Worm (Caenorhabditis elegans): Measurements from ENCODE around the gene arx-6.

The arx-6 gene

DNA sequence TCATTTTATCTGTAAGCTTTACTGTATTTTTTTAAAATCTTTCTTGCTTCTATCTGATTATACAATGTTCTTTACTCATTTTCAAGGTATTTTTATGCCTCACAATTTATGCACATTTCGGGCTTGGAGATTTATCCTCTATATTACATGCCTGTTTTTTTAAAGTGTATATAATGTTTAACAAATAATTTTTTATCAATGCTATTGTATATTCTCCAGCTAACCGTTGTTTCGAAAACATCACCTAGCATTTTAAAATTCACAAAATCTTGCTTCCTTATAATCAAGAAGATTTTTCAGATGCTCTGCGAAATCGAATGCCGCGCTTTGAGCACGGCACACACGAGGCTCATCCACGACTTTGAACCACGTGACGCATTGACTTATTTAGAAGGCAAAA lies 26.4 kb upstream of the arx-6 start, which contains the start of gene ced-4:
Gene ced-4, plus strand, starts transcription at position 301 of the 400 bp plus-strand sequence.
- no peak for TF ChIP-seq rnt-1 (tag; optimal IDR thresholded peaks at IDR 0.05)
- TF ChIP-seq Y116A8C.19 (tag; optimal IDR thresholded peaks at IDR 0.05; ENCODE audit: borderline replicate concordance), result no peak
- TF ChIP-seq lin-13 (GFP tag; optimal IDR thresholded peaks at IDR 0.05), result no peak
- TF ChIP-seq ceh-82 (tag; optimal IDR thresholded peaks at IDR 0.05), result no peak
- no peak for TF ChIP-seq lin-15B (tag; optimal IDR thresholded peaks at IDR 0.05)
- TF ChIP-seq egl-27 (tag; optimal IDR thresholded peaks at IDR 0.05), result no peak
- no peak for TF ChIP-seq nhr-77 (tag; optimal IDR thresholded peaks at IDR 0.05)
- TF ChIP-seq skn-1 (tag; optimal IDR thresholded peaks at IDR 0.05), result no peak
- no peak for TF ChIP-seq nhr-19 (GFP tag; conservative IDR thresholded peaks at IDR 0.05)
- TF ChIP-seq lsy-2 (tag; optimal IDR thresholded peaks at IDR 0.05), result no peak
- TF ChIP-seq C34B4.2 (tag; optimal IDR thresholded peaks at IDR 0.05), result no peak
- no peak for TF ChIP-seq tbx-2 (tag; optimal IDR thresholded peaks at IDR 0.05)

DNA sequence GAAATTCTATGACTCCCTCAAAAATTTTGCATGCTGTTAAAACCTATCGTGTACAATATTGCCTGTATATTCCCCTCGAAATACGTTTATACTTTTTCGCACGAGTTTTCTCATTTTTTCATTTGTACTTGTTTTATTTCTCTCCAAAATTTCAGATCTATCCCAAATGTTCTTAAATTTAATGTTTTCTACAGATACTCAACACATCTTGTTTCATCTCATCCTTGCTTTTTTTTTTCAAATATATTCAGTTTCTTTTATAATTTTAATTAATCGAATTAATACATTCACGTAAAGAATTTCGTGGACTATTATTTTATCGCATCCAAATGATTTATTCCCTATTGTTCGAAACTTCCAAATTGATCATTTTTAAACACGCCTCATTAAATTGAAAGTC lies 23.5 kb upstream of the arx-6 start, which contains the start of gene C35D10.8:
Gene C35D10.8, plus strand, starts transcription at position 301 of the 400 bp plus-strand sequence.
- TF ChIP-seq efl-3 (GFP tag; optimal IDR thresholded peaks at IDR 0.05) (no peak), blmp-1 (tag; optimal IDR thresholded peaks at IDR 0.05) (no peak), F16B12.6 (tag; optimal IDR thresholded peaks at IDR 0.05) (no peak), ceh-8 (GFP tag; optimal IDR thresholded peaks at IDR 0.05) (no peak), nhr-12 (tag; optimal IDR thresholded peaks at IDR 0.05) (no peak), hpl-2 (GFP tag; optimal IDR thresholded peaks at IDR 0.05) (no peak), efl-1 (optimal IDR thresholded peaks at IDR 0.05) (no peak), efl-1 (GFP tag; optimal IDR thresholded peaks at IDR 0.05 in 1 of 2) (no peak), sup-37 (GFP tag; optimal IDR thresholded peaks at IDR 0.05) (no peak), mab-9 (GFP tag; IDR thresholded peaks at IDR 0.05) (no peak), nhr-77 (tag; optimal IDR thresholded peaks at IDR 0.05) (no peak), dsc-1 (tag; optimal IDR thresholded peaks at IDR 0.05) (no peak), lin-15B (tag; optimal IDR thresholded peaks at IDR 0.05) (no peak), mef-2 (tag; optimal IDR thresholded peaks at IDR 0.05) (no peak), C34B4.2 (tag; optimal IDR thresholded peaks at IDR 0.05) (no peak)

ce11 chrIII:4856109-4856508 lies 22.3 kb upstream of the arx-6 start, which contains the start of gene C35D10.7:
Gene C35D10.7 (plus strand): TSS chrIII:4856193.
- TF ChIP-seq isw-1 (GFP tag; IDR thresholded peaks at IDR 0.05), result no peak
- TF ChIP-seq ceh-82 (tag; optimal IDR thresholded peaks at IDR 0.05), result no peak
- TF ChIP-seq lin-15B (tag; optimal IDR thresholded peaks at IDR 0.05), result no peak
- no peak for TF ChIP-seq dpl-1 (GFP tag; optimal IDR thresholded peaks at IDR 0.05)
- no peak for TF ChIP-seq sptf-1 (tag; optimal IDR thresholded peaks at IDR 0.05)
- no peak for TF ChIP-seq hpl-2 (GFP tag; optimal IDR thresholded peaks at IDR 0.05)
- no peak for TF ChIP-seq nhr-85 (tag)
- no peak for TF ChIP-seq C34B4.2 (tag; optimal IDR thresholded peaks at IDR 0.05)
- no peak for TF ChIP-seq unc-62 (GFP tag; optimal IDR thresholded peaks at IDR 0.05)
- TF ChIP-seq irx-1 (tag; optimal IDR thresholded peaks at IDR 0.05), result no peak
- no peak for TF ChIP-seq fkh-8 (tag; optimal IDR thresholded peaks at IDR 0.05)
- no peak for TF ChIP-seq grh-1 (GFP tag; IDR thresholded peaks at IDR 0.05)
- no peak for TF ChIP-seq pqm-1 (tag; optimal IDR thresholded peaks at IDR 0.05)
- TF ChIP-seq hlh-17 (GFP tag; optimal IDR thresholded peaks at IDR 0.05; ENCODE audit: borderline replicate concordance), result no peak
- TF ChIP-seq unc-86 (tag; optimal IDR thresholded peaks at IDR 0.05), result no peak

ce11 chrIII:4856992-4857391 lies 21.5 kb upstream of the arx-6 start:
- no peak for TF ChIP-seq ets-5 (GFP tag; IDR thresholded peaks at IDR 0.05)
- no peak for TF ChIP-seq tbx-2 (tag; optimal IDR thresholded peaks at IDR 0.05)

- TF ChIP-seq efl-1 (optimal IDR thresholded peaks at IDR 0.05), result no peak
- peak in 1 of 2 experiments; percentile 76 for TF ChIP-seq efl-1 (GFP tag; optimal IDR thresholded peaks at IDR 0.05 in 1 of 2)
- no peak for TF ChIP-seq nhr-28 (tag; optimal IDR thresholded peaks at IDR 0.05)
- TF ChIP-seq nhr-71 (tag; optimal IDR thresholded peaks at IDR 0.05), result no peak
- TF ChIP-seq nhr-85 (tag), result no peak
These were observed 19.4 kb upstream of the arx-6 start, which contains the start of gene C35D10.6 for ce11 chrIII:4859039-4859438. Gene C35D10.6 (plus strand): TSS chrIII:4859339.

All from whole organism, L1 larva.